Fruit fly (Drosophila melanogaster) S2 (cell line): Measurements from ENCODE around the gene Cyp312a1.

ENCODE experiments used
- CG8478 ChIP-seq: fragments of >200 bp; optimal IDR thresholded peaks from 2 replicates; lab custom pipeline; 2018
- CTCF ChIP-seq, 2 experiments: fragments of >200 bp; optimal IDR thresholded peaks; 2 replicates each; lab custom pipeline; 2018

dm6 chr3L:18148418-18148973 is 16.0 kb upstream of the Cyp312a1 start, which contains the start of gene CG7330:
- TF ChIP-seq CTCF (optimal IDR thresholded peaks at IDR 0.05; lab: Kevin White, UChicago), result no peak
- TF ChIP-seq CG8478 (lab: Kevin White, UChicago), result no peak
